Worm (Caenorhabditis elegans) whole organism, L1 larva: ENCODE results near the gene F59A1.16.

Experiments
- aly-2 ChIP-seq: fragments of 150-350 bp; optimal IDR thresholded peaks from 2 replicates; lab custom pipeline; 2014; ENCODE audit warnings: missing biosample characterization, missing genetic modification characterization
- dpl-1 ChIP-seq, 3 experiments: fragments of 150-350 bp in 2 of 3; sonication (generic microtip) in 1 of 3; optimal IDR thresholded peaks; 2 replicates each; lab custom pipeline; 2014 to 2017; ENCODE audit warnings: missing biosample characterization in 3 of 3, missing genetic modification characterization in 3 of 3, missing genetic modification reagents in 3 of 3
- elt-2 ChIP-seq: sonication (generic microtip); optimal IDR thresholded peaks from 2 replicates; lab custom pipeline; 2016; ENCODE audit warnings: missing genetic modification characterization, mild to moderate bottlenecking, inconsistent platforms, missing compliant biosample characterization, missing genetic modification reagents
- lin-13 ChIP-seq: fragments of 150-350 bp; optimal IDR thresholded peaks from 2 replicates; lab custom pipeline; 2014; ENCODE audit warnings: missing biosample characterization, missing genetic modification reagents, missing genetic modification characterization
- lir-3 ChIP-seq: sonication (generic microtip); optimal IDR thresholded peaks from 2 replicates; lab custom pipeline; 2016; ENCODE audit warnings: mild to moderate bottlenecking, missing genetic modification characterization, moderate library complexity, missing compliant biosample characterization; ENCODE audit not compliant: poor library complexity
- snpc-4 ChIP-seq: fragments of 150-350 bp; optimal IDR thresholded peaks from 2 replicates; lab custom pipeline; 2014; ENCODE audit warnings: missing biosample characterization, missing genetic modification characterization
- sox-4 ChIP-seq: sonication (generic microtip); optimal IDR thresholded peaks from 2 replicates; lab custom pipeline; 2016; ENCODE audit warnings: missing genetic modification characterization, missing compliant biosample characterization
- unc-130 ChIP-seq: fragments of 150-350 bp; optimal IDR thresholded peaks from 2 replicates; lab custom pipeline; 2017; ENCODE audit warnings: missing biosample characterization, missing genetic modification characterization, inconsistent platforms

DNA sequence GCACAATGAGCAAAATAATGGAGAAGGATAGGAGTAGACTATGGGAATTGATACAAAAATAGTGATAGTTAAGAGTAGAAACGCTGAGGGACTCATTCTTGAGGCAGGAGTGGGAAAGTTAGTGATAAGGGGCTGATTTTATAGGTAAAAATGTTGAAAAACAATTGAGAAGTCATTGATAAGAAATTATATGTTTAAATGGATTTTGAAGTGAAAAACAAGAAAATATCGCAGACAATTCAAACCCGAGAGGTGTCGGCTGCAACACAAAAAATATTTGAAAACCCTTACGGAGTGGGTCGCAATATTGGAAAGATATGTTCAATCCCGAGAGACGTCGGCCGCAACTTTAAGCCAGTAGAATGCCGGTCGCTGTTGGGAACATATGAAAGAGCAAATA is 12.0 kb upstream of the F59A1.16 start, which contains the start of gene spp-29:
- TF ChIP-seq dpl-1 (GFP tag; optimal IDR thresholded peaks at IDR 0.05; lab: Kevin White, UChicago): no peak
- TF ChIP-seq sox-4 (tag; lab: Kevin White, UChicago): no peak
- no peak for TF ChIP-seq unc-130
- no peak for TF ChIP-seq snpc-4 (tag; lab: Kevin White, UChicago)
- TF ChIP-seq lin-13: no peak
- TF ChIP-seq lir-3 (tag; lab: Kevin White, UChicago): no peak
- no peak for TF ChIP-seq aly-2 (tag; lab: Kevin White, UChicago)
- TF ChIP-seq elt-2 (tag; lab: Kevin White, UChicago): no peak
